Worm (Caenorhabditis elegans) whole organism, young adult: ENCODE results near the gene srx-82.

Source experiments
- K11D2.4 ChIP-seq: fragments of 200-800 bp; sonication (Bioruptor generic); IDR thresholded peaks from 2 replicates; pipeline ENCODE4 v1.3.6; 2022; ENCODE audit warnings: missing genetic modification reagents, missing genetic modification characterization, missing compliant biosample characterization
- Y67H2A.10 ChIP-seq: fragments of 200-800 bp; sonication (Bioruptor generic); conservative IDR thresholded peaks from 2 replicates; pipeline ENCODE4 v1.3.6; 2022; ENCODE audit warnings: missing genetic modification reagents, missing genetic modification characterization, missing compliant biosample characterization
- ZK185.1 ChIP-seq: sonication (generic microtip); optimal IDR thresholded peaks from 2 replicates; lab custom pipeline; 2016; ENCODE audit warnings: mild to moderate bottlenecking, missing genetic modification characterization, missing compliant biosample characterization; ENCODE audit not compliant: poor library complexity, severe bottlenecking
- atf-7 ChIP-seq: sonication (generic microtip); optimal IDR thresholded peaks from 2 replicates; lab custom pipeline; 2017; ENCODE audit warnings: mild to moderate bottlenecking, missing genetic modification characterization, missing compliant biosample characterization
- ztf-18 ChIP-seq: sonication (generic microtip); optimal IDR thresholded peaks from 2 replicates; lab custom pipeline; 2016; ENCODE audit warnings: missing genotype, mild to moderate bottlenecking, missing genetic modification characterization, missing compliant biosample characterization

- TF ChIP-seq atf-7 (tag; lab: Kevin White, UChicago), result no peak
- TF ChIP-seq Y67H2A.10 (GFP tag; lab: Robert Waterston, UW), result no peak
- no peak for TF ChIP-seq K11D2.4 (GFP tag; lab: Robert Waterston, UW)
- TF ChIP-seq ztf-18 (tag; lab: Kevin White, UChicago), result peak; percentile 29
- TF ChIP-seq ZK185.1, result no peak
Measured at ce11 chrV:11548914-11549406, 40.6 kb upstream of the srx-82 start, which contains the start of the genes F38B7.17 and F38B7.3.
